Worm (Caenorhabditis elegans) whole organism, L2 larva: ENCODE measurements around the gene dsl-7.

Experiments used
- C34F6.9 ChIP-seq: fragments of 150-350 bp; optimal IDR thresholded peaks from 2 replicates; lab custom pipeline; 2014; ENCODE audit warnings: missing biosample characterization, missing genetic modification characterization
- aly-2 ChIP-seq: fragments of 150-350 bp; optimal IDR thresholded peaks from 2 replicates; lab custom pipeline; 2014; ENCODE audit warnings: missing biosample characterization, missing genetic modification characterization
- ceh-82 ChIP-seq: fragments of 150-350 bp; optimal IDR thresholded peaks from 2 replicates; lab custom pipeline; 2014; ENCODE audit warnings: missing biosample characterization, missing genetic modification characterization
- fos-1 ChIP-seq: fragments of 150-350 bp; optimal IDR thresholded peaks from 2 replicates; lab custom pipeline; 2014; ENCODE audit warnings: missing biosample characterization, missing genetic modification characterization
- lin-13 ChIP-seq: fragments of 150-350 bp; optimal IDR thresholded peaks from 2 replicates; lab custom pipeline; 2014; ENCODE audit warnings: missing biosample characterization, missing genetic modification reagents, missing genetic modification characterization
- nhr-12 ChIP-seq: fragments of 150-350 bp; optimal IDR thresholded peaks from 2 replicates; lab custom pipeline; 2014; ENCODE audit warnings: missing biosample characterization, missing genetic modification characterization
- nhr-6 ChIP-seq: fragments of 150-350 bp; optimal IDR thresholded peaks from 2 replicates; lab custom pipeline; 2014; ENCODE audit warnings: missing biosample characterization, missing genetic modification characterization
- sma-3 ChIP-seq: sonication (generic microtip); optimal IDR thresholded peaks from 2 replicates; lab custom pipeline; 2016; ENCODE audit warnings: missing genetic modification reagents, missing genetic modification characterization, missing compliant biosample characterization
- snpc-4 ChIP-seq: fragments of 150-350 bp; optimal IDR thresholded peaks from 2 replicates; lab custom pipeline; 2014; ENCODE audit warnings: missing biosample characterization, missing genetic modification characterization
- unc-39 ChIP-seq: fragments of 150-350 bp; optimal IDR thresholded peaks from 2 replicates; lab custom pipeline; 2014; ENCODE audit warnings: missing biosample characterization, missing genetic modification characterization
- unc-62 ChIP-seq: fragments of 150-350 bp; optimal IDR thresholded peaks from 2 replicates; lab custom pipeline; 2014; ENCODE audit warnings: missing biosample characterization, missing genetic modification reagents, missing genetic modification characterization
- zag-1 ChIP-seq: fragments of 150-350 bp; optimal IDR thresholded peaks from 2 replicates; lab custom pipeline; 2014; ENCODE audit warnings: missing biosample characterization, missing genetic modification characterization
- ztf-11 ChIP-seq: sonication (generic microtip); optimal IDR thresholded peaks from 2 replicates; lab custom pipeline; 2017; ENCODE audit warnings: missing biosample characterization, missing genetic modification characterization

- TF ChIP-seq aly-2 (no peak), unc-39 (tag; lab: Kevin White, UChicago) (no peak), ztf-11 (tag; lab: Kevin White, UChicago) (no peak), lin-13 (GFP tag; lab: Kevin White, UChicago) (no peak), fos-1 (tag; lab: Kevin White, UChicago) (no peak), unc-62 (GFP tag; lab: Kevin White, UChicago) (no peak), sma-3 (GFP tag; lab: Kevin White, UChicago) (no peak), ceh-82 (no peak), zag-1 (tag; lab: Kevin White, UChicago) (no peak), C34F6.9 (no peak), nhr-6 (no peak), nhr-12 (no peak), snpc-4 (tag; lab: Kevin White, UChicago) (no peak)
Observed at ce11 chrV:13000068-13000467, 7.1 kb downstream of the dsl-7 start.
